Worm (Caenorhabditis elegans) whole organism, L2 larva: ENCODE results near the gene srbc-7.

Experiments used
- elt-1 ChIP-seq: fragments of 150-350 bp; optimal IDR thresholded peaks from 2 replicates; lab custom pipeline; 2014; ENCODE audit warnings: missing biosample characterization, missing genetic modification characterization
- elt-3 ChIP-seq: sonication (generic microtip); optimal IDR thresholded peaks from 2 replicates; lab custom pipeline; 2017; ENCODE audit warnings: missing biosample characterization, missing genetic modification characterization
- lin-13 ChIP-seq: fragments of 150-350 bp; optimal IDR thresholded peaks from 2 replicates; lab custom pipeline; 2014; ENCODE audit warnings: missing biosample characterization, missing genetic modification reagents, missing genetic modification characterization
- mdl-1 ChIP-seq, 2 experiments: fragments of 150-350 bp in 1 of 2; sonication (generic microtip) in 1 of 2; optimal IDR thresholded peaks; 2 replicates each; lab custom pipeline; 2017; ENCODE audit warnings: missing biosample characterization in 2 of 2, missing genetic modification characterization in 2 of 2
- nhr-11 ChIP-seq: fragments of 150-350 bp; optimal IDR thresholded peaks from 2 replicates; lab custom pipeline; 2014; ENCODE audit warnings: missing biosample characterization, missing genetic modification characterization
- unc-62 ChIP-seq: fragments of 150-350 bp; optimal IDR thresholded peaks from 2 replicates; lab custom pipeline; 2014; ENCODE audit warnings: missing biosample characterization, missing genetic modification reagents, missing genetic modification characterization
- zag-1 ChIP-seq: fragments of 150-350 bp; optimal IDR thresholded peaks from 2 replicates; lab custom pipeline; 2014; ENCODE audit warnings: missing biosample characterization, missing genetic modification characterization

- no peak for TF ChIP-seq unc-62 (GFP tag; lab: Kevin White, UChicago)
- TF ChIP-seq elt-1 (tag; lab: Kevin White, UChicago): no peak
- no peak for TF ChIP-seq nhr-11 (tag; lab: Kevin White, UChicago)
- no peak for TF ChIP-seq lin-13 (GFP tag; lab: Kevin White, UChicago)
- TF ChIP-seq elt-3 (tag; lab: Kevin White, UChicago): no peak
- no peak for TF ChIP-seq zag-1 (tag; lab: Kevin White, UChicago)
- no peak for TF ChIP-seq mdl-1 (tag; optimal IDR thresholded peaks at IDR 0.05; lab: Kevin White, UChicago)
Measured at ce11 chrV:7504271-7504670, 16.9 kb upstream of the srbc-7 start, which contains the start of gene srh-229.
